Worm (Caenorhabditis elegans) whole organism, L3 larva: ENCODE measurements around the gene C18A11.4.
A peak's percentile ranks its signal among the peaks of the same experiment; 100 is the strongest.

Experiments used
- R02D3.7 ChIP-seq: fragments of 150-350 bp; optimal IDR thresholded peaks from 2 replicates; lab custom pipeline; 2014; ENCODE audit warnings: missing biosample characterization, missing genetic modification characterization
- ZK546.5 ChIP-seq: sonication (generic microtip); optimal IDR thresholded peaks from 2 replicates; lab custom pipeline; 2017; ENCODE audit warnings: missing biosample characterization, missing genetic modification characterization
- aly-2 ChIP-seq: fragments of 150-350 bp; optimal IDR thresholded peaks from 2 replicates; lab custom pipeline; 2014; ENCODE audit warnings: missing biosample characterization, missing genetic modification characterization
- ama-1 ChIP-seq: fragments of 150-350 bp; optimal IDR thresholded peaks from 2 replicates; lab custom pipeline; 2018
- ceh-16 ChIP-seq: sonication (generic microtip); optimal IDR thresholded peaks from 2 replicates; lab custom pipeline; 2017; ENCODE audit warnings: missing biosample characterization, missing genetic modification characterization
- ceh-28 ChIP-seq: fragments of 150-350 bp; optimal IDR thresholded peaks from 2 replicates; lab custom pipeline; 2014; ENCODE audit warnings: missing biosample characterization, missing genetic modification reagents, missing genetic modification characterization
- ceh-82 ChIP-seq: fragments of 150-350 bp; optimal IDR thresholded peaks from 2 replicates; lab custom pipeline; 2014; ENCODE audit warnings: missing biosample characterization, missing genetic modification characterization
- ceh-9 ChIP-seq: sonication (generic microtip); optimal IDR thresholded peaks from 2 replicates; lab custom pipeline; 2018; ENCODE audit warnings: missing biosample characterization, missing genetic modification characterization
- daf-12 ChIP-seq: fragments of 150-350 bp; optimal IDR thresholded peaks from 2 replicates; lab custom pipeline; 2014; ENCODE audit warnings: missing biosample characterization, missing genetic modification reagents, missing genetic modification characterization
- egl-27 ChIP-seq: sonication (generic microtip); optimal IDR thresholded peaks from 4 replicates; lab custom pipeline; 2017; ENCODE audit warnings: missing biosample characterization, missing genetic modification reagents, missing genetic modification characterization
- egl-5 ChIP-seq: fragments of 150-350 bp; optimal IDR thresholded peaks from 2 replicates; lab custom pipeline; 2017; ENCODE audit warnings: missing biosample characterization, missing genetic modification reagents, missing genetic modification characterization, inconsistent platforms
- elt-1 ChIP-seq: fragments of 150-350 bp; optimal IDR thresholded peaks from 2 replicates; lab custom pipeline; 2014; ENCODE audit warnings: missing biosample characterization, missing genetic modification characterization
- elt-2 ChIP-seq: sonication (generic microtip); optimal IDR thresholded peaks from 2 replicates; lab custom pipeline; 2016; ENCODE audit warnings: missing genetic modification reagents, mild to moderate bottlenecking, missing genetic modification characterization, missing compliant biosample characterization
- elt-3 ChIP-seq, 3 experiments: fragments of 150-350 bp in 1 of 3; sonication (generic microtip) in 2 of 3; optimal IDR thresholded peaks; 2 replicates in 2 of 3; 4 replicates in 1 of 3; lab custom pipeline; 2014 to 2017; ENCODE audit warnings: missing biosample characterization in 3 of 3, missing genetic modification characterization in 3 of 3
- eor-1 ChIP-seq, 2 experiments: fragments of 150-350 bp; optimal IDR thresholded peaks; 2 replicates each; lab custom pipeline; 2014 to 2018; ENCODE audit warnings: missing biosample characterization in 2 of 2, missing genetic modification characterization in 2 of 2
- fkh-10 ChIP-seq: sonication (generic microtip); optimal IDR thresholded peaks from 2 replicates; lab custom pipeline; 2017; ENCODE audit warnings: missing biosample characterization, missing genetic modification reagents, missing genetic modification characterization
- fos-1 ChIP-seq: fragments of 150-350 bp; optimal IDR thresholded peaks from 2 replicates; lab custom pipeline; 2014; ENCODE audit warnings: missing biosample characterization, missing genetic modification characterization
- hmg-11 ChIP-seq: sonication (generic microtip); optimal IDR thresholded peaks from 2 replicates; lab custom pipeline; 2016; ENCODE audit warnings: missing genetic modification characterization, missing compliant biosample characterization
- jun-1 ChIP-seq: fragments of 150-350 bp; optimal IDR thresholded peaks from 2 replicates; lab custom pipeline; 2014; ENCODE audit warnings: missing biosample characterization, missing genetic modification reagents, missing genetic modification characterization
- lin-15B ChIP-seq: fragments of 150-350 bp; optimal IDR thresholded peaks from 2 replicates; lab custom pipeline; 2014; ENCODE audit warnings: missing biosample characterization, missing genetic modification characterization
- lin-39 ChIP-seq: fragments of 150-350 bp; optimal IDR thresholded peaks from 2 replicates; lab custom pipeline; 2018; ENCODE audit warnings: missing biosample characterization, missing genetic modification reagents, missing genetic modification characterization
- lsy-12 ChIP-seq: sonication (generic microtip); optimal IDR thresholded peaks from 2 replicates; lab custom pipeline; 2016; ENCODE audit warnings: mild to moderate bottlenecking, missing genetic modification characterization, missing compliant biosample characterization
- mdl-1 ChIP-seq: fragments of 150-350 bp; optimal IDR thresholded peaks from 2 replicates; lab custom pipeline; 2014; ENCODE audit warnings: missing biosample characterization, missing genetic modification characterization
- mml-1 ChIP-seq: fragments of 150-350 bp; sonication (generic microtip); optimal IDR thresholded peaks from 3 replicates; lab custom pipeline; 2014; ENCODE audit warnings: missing biosample characterization, missing genetic modification characterization
- nfya-1 ChIP-seq: sonication (generic microtip); optimal IDR thresholded peaks from 2 replicates; lab custom pipeline; 2017; ENCODE audit warnings: missing genetic modification characterization, mild to moderate bottlenecking, missing compliant biosample characterization, antibody characterized with exemption, moderate library complexity; ENCODE audit not compliant: insufficient read depth
- nhr-11 ChIP-seq: fragments of 150-350 bp; optimal IDR thresholded peaks from 2 replicates; lab custom pipeline; 2014; ENCODE audit warnings: missing biosample characterization, missing genetic modification characterization
- nhr-12 ChIP-seq: fragments of 150-350 bp; optimal IDR thresholded peaks from 2 replicates; lab custom pipeline; 2014; ENCODE audit warnings: missing biosample characterization, missing genetic modification characterization
- nhr-23 ChIP-seq: fragments of 150-350 bp; optimal IDR thresholded peaks from 2 replicates; lab custom pipeline; 2014; ENCODE audit warnings: missing biosample characterization, missing genetic modification reagents, missing genetic modification characterization
- nhr-237 ChIP-seq: fragments of 150-350 bp; optimal IDR thresholded peaks from 2 replicates; lab custom pipeline; 2014; ENCODE audit warnings: missing biosample characterization, missing genetic modification characterization
- nhr-25 ChIP-seq: sonication (generic microtip); optimal IDR thresholded peaks from 2 replicates; lab custom pipeline; 2017; ENCODE audit warnings: missing biosample characterization, missing genetic modification characterization
- nhr-28 ChIP-seq: fragments of 150-350 bp; optimal IDR thresholded peaks from 2 replicates; lab custom pipeline; 2014; ENCODE audit warnings: missing biosample characterization, missing genetic modification characterization
- nhr-43 ChIP-seq: sonication (generic microtip); optimal IDR thresholded peaks from 2 replicates; lab custom pipeline; 2016; ENCODE audit warnings: mild to moderate bottlenecking, missing genetic modification characterization, missing compliant biosample characterization; ENCODE audit not compliant: poor library complexity, severe bottlenecking
- nhr-76 ChIP-seq: fragments of 150-350 bp; sonication (generic microtip); optimal IDR thresholded peaks from 5 replicates; lab custom pipeline; 2014; ENCODE audit warnings: missing biosample characterization, missing genetic modification characterization
- pha-4 ChIP-seq: fragments of 150-350 bp; optimal IDR thresholded peaks from 2 replicates; lab custom pipeline; 2014; ENCODE audit warnings: missing biosample characterization, missing genetic modification reagents, missing genetic modification characterization
- pqm-1 ChIP-seq: fragments of 150-350 bp; optimal IDR thresholded peaks from 2 replicates; lab custom pipeline; 2017; ENCODE audit warnings: missing biosample characterization, missing genetic modification characterization, inconsistent platforms
- sea-2 ChIP-seq: fragments of 150-350 bp; sonication (generic microtip); optimal IDR thresholded peaks from 4 replicates; lab custom pipeline; 2014; ENCODE audit warnings: missing biosample characterization, missing genetic modification reagents, missing genetic modification characterization
- skn-1 ChIP-seq: fragments of 150-350 bp; optimal IDR thresholded peaks from 2 replicates; lab custom pipeline; 2014; ENCODE audit warnings: missing biosample characterization, missing genetic modification characterization
- snpc-4 ChIP-seq: fragments of 150-350 bp; optimal IDR thresholded peaks from 2 replicates; lab custom pipeline; 2014; ENCODE audit warnings: missing biosample characterization, missing genetic modification characterization
- tbx-2 ChIP-seq: sonication (generic microtip); optimal IDR thresholded peaks from 2 replicates; lab custom pipeline; 2016; ENCODE audit warnings: mild to moderate bottlenecking, missing genetic modification characterization, missing compliant biosample characterization
- unc-62 ChIP-seq: fragments of 150-350 bp; sonication (generic microtip); optimal IDR thresholded peaks from 4 replicates; lab custom pipeline; 2014; ENCODE audit warnings: missing biosample characterization, missing genetic modification reagents, missing genetic modification characterization
- zag-1 ChIP-seq: fragments of 150-350 bp; optimal IDR thresholded peaks from 2 replicates; lab custom pipeline; 2014; ENCODE audit warnings: missing biosample characterization, missing genetic modification characterization
- ztf-4 ChIP-seq: fragments of 150-350 bp; optimal IDR thresholded peaks from 2 replicates; lab custom pipeline; 2014; ENCODE audit warnings: missing biosample characterization, missing genetic modification characterization

Gene C18A11.4

ce11 chrX:8021609-8022008, 23.7 kb upstream of the C18A11.4 start:
- TF ChIP-seq snpc-4 (tag; lab: Kevin White, UChicago) (peak; percentile 34), elt-3 (tag; optimal IDR thresholded peaks at IDR 0.05; lab: Kevin White, UChicago) (no peak), nfya-1 (tag; lab: Kevin White, UChicago) (peak; percentile 89), mml-1 (tag; lab: Kevin White, UChicago) (no peak), nhr-11 (tag; lab: Kevin White, UChicago) (peak; percentile 61), nhr-237 (tag; lab: Kevin White, UChicago) (no peak), R02D3.7 (tag; lab: Kevin White, UChicago) (no peak), fkh-10 (GFP tag; lab: Kevin White, UChicago) (peak; percentile 87), pha-4 (tag; lab: Kevin White, UChicago) (peak; percentile 55), skn-1 (tag; lab: Kevin White, UChicago) (no peak), daf-12 (tag; lab: Kevin White, UChicago) (no peak), egl-5 (peak; percentile 92), lin-39 (tag; lab: Kevin White, UChicago) (peak; percentile 95), lin-15B (tag; lab: Kevin White, UChicago) (peak; percentile 28), unc-62 (GFP tag; lab: Kevin White, UChicago) (peak; percentile 80), ama-1 (lab: Kevin White, UChicago) (peak; percentile 49), hmg-11 (tag; lab: Kevin White, UChicago) (peak; percentile 65), ztf-4 (tag; lab: Kevin White, UChicago) (no peak), tbx-2 (tag; lab: Kevin White, UChicago) (peak; percentile 40), elt-2 (peak; percentile 9), egl-27 (tag; lab: Kevin White, UChicago) (peak; percentile 9), jun-1 (tag; lab: Kevin White, UChicago) (peak; percentile 30), fos-1 (tag; lab: Kevin White, UChicago) (no peak), mdl-1 (tag; lab: Kevin White, UChicago) (peak; percentile 64), lsy-12 (tag; lab: Kevin White, UChicago) (peak; percentile 72)

- TF ChIP-seq hmg-11 (tag; lab: Kevin White, UChicago) (no peak), elt-1 (no peak), sea-2 (GFP tag; lab: Kevin White, UChicago) (no peak), elt-2 (peak; percentile 86), ceh-9 (tag; lab: Kevin White, UChicago) (no peak), ceh-28 (tag; lab: Kevin White, UChicago) (no peak), nhr-76 (no peak), jun-1 (tag; lab: Kevin White, UChicago) (peak; percentile 73), ceh-16 (tag; lab: Kevin White, UChicago) (no peak), lin-15B (tag; lab: Kevin White, UChicago) (no peak), pha-4 (tag; lab: Kevin White, UChicago) (peak; percentile 54), skn-1 (tag; lab: Kevin White, UChicago) (no peak), aly-2 (tag; lab: Kevin White, UChicago) (no peak), nhr-25 (tag; lab: Kevin White, UChicago) (no peak), zag-1 (tag; lab: Kevin White, UChicago) (no peak), nhr-11 (tag; lab: Kevin White, UChicago) (no peak), elt-3 (tag; optimal IDR thresholded peaks at IDR 0.05; lab: Kevin White, UChicago) (no peak), fos-1 (tag; lab: Kevin White, UChicago) (no peak), lsy-12 (tag; lab: Kevin White, UChicago) (no peak), egl-27 (tag; lab: Kevin White, UChicago) (no peak), pqm-1 (tag; lab: Kevin White, UChicago) (peak; percentile 79), mml-1 (tag; lab: Kevin White, UChicago) (no peak), nfya-1 (tag; lab: Kevin White, UChicago) (no peak), nhr-28 (tag; lab: Kevin White, UChicago) (no peak)
Measured at ce11 chrX:8022728-8023127, 22.6 kb upstream of the C18A11.4 start.

ce11 chrX:8026709-8027108, 18.6 kb upstream of the C18A11.4 start:
- TF ChIP-seq aly-2 (tag; lab: Kevin White, UChicago): no peak
- TF ChIP-seq mml-1 (tag; lab: Kevin White, UChicago): no peak
- no peak for TF ChIP-seq eor-1 (tag; optimal IDR thresholded peaks at IDR 0.05; lab: Kevin White, UChicago)
- peak; percentile 37 for TF ChIP-seq pha-4 (tag; lab: Kevin White, UChicago)
- no peak for TF ChIP-seq ztf-4 (tag; lab: Kevin White, UChicago)
- no peak for TF ChIP-seq jun-1 (tag; lab: Kevin White, UChicago)
- peak; percentile 13 for TF ChIP-seq nfya-1 (tag; lab: Kevin White, UChicago)
- no peak for TF ChIP-seq nhr-11 (tag; lab: Kevin White, UChicago)
- TF ChIP-seq nhr-12 (tag; lab: Kevin White, UChicago): no peak
- TF ChIP-seq egl-27 (tag; lab: Kevin White, UChicago): no peak
- TF ChIP-seq pqm-1 (tag; lab: Kevin White, UChicago): no peak
- TF ChIP-seq nhr-237 (tag; lab: Kevin White, UChicago): no peak
- no peak for TF ChIP-seq skn-1 (tag; lab: Kevin White, UChicago)
- TF ChIP-seq elt-2: peak; percentile 37
- no peak for TF ChIP-seq lin-15B (tag; lab: Kevin White, UChicago)
- peak; percentile 2 for TF ChIP-seq nhr-23
- TF ChIP-seq fos-1 (tag; lab: Kevin White, UChicago): no peak
- no peak for TF ChIP-seq hmg-11 (tag; lab: Kevin White, UChicago)
- no peak for TF ChIP-seq ceh-28 (tag; lab: Kevin White, UChicago)
- TF ChIP-seq ama-1 (lab: Kevin White, UChicago): no peak
- no peak for TF ChIP-seq ceh-16 (tag; lab: Kevin White, UChicago)
- no peak for TF ChIP-seq mdl-1 (tag; lab: Kevin White, UChicago)
- peak; percentile 35 for TF ChIP-seq nhr-43 (tag; lab: Kevin White, UChicago)
- TF ChIP-seq unc-62 (GFP tag; lab: Kevin White, UChicago): no peak
- TF ChIP-seq nhr-76: no peak
- TF ChIP-seq egl-5: no peak
- no peak for TF ChIP-seq nhr-25 (tag; lab: Kevin White, UChicago)
- no peak for TF ChIP-seq snpc-4 (tag; lab: Kevin White, UChicago)
- TF ChIP-seq ZK546.5: no peak
- no peak for TF ChIP-seq ceh-82 (tag; lab: Kevin White, UChicago)
- no peak for TF ChIP-seq ceh-9 (tag; lab: Kevin White, UChicago)
- no peak for TF ChIP-seq sea-2 (GFP tag; lab: Kevin White, UChicago)
